Worm (Caenorhabditis elegans) whole organism, mixed stage, embryonic: ENCODE measurements around the gene F55G1.7.

Experiments used
- ceh-43 ChIP-seq: fragments of 200-800 bp; sonication (Bioruptor generic); optimal IDR thresholded peaks from 2 replicates; lab custom pipeline; 2018; ENCODE audit warnings: mild to moderate bottlenecking, missing genetic modification characterization, moderate library complexity, missing compliant biosample characterization
- lsy-2 ChIP-seq: fragments of 150-350 bp; optimal IDR thresholded peaks from 2 replicates; lab custom pipeline; 2014; ENCODE audit warnings: missing biosample characterization, missing genetic modification characterization
- nhr-237 ChIP-seq: fragments of 150-350 bp; optimal IDR thresholded peaks from 2 replicates; lab custom pipeline; 2014; ENCODE audit warnings: missing biosample characterization, missing genetic modification characterization
- pha-4 ChIP-seq: fragments of 150-350 bp; optimal IDR thresholded peaks from 2 replicates; lab custom pipeline; 2018; ENCODE audit warnings: missing biosample characterization, missing genetic modification reagents, missing genetic modification characterization
- sptf-1 ChIP-seq: sonication (generic microtip); optimal IDR thresholded peaks from 2 replicates; lab custom pipeline; 2017; ENCODE audit warnings: mild to moderate bottlenecking, missing genetic modification characterization, moderate library complexity, missing compliant biosample characterization
- unc-39 ChIP-seq: fragments of 150-350 bp; optimal IDR thresholded peaks from 2 replicates; lab custom pipeline; 2014; ENCODE audit warnings: missing biosample characterization, missing genetic modification characterization

- TF ChIP-seq nhr-237 = no peak
- TF ChIP-seq unc-39 = no peak
- TF ChIP-seq lsy-2 (tag; lab: Kevin White, UChicago) = no peak
- no peak for TF ChIP-seq ceh-43 (GFP tag; lab: Kevin White, UChicago)
- no peak for TF ChIP-seq sptf-1
- no peak for TF ChIP-seq pha-4
Measured at ce11 chrIV:7474826-7475225, 5.2 kb upstream of the F55G1.7 start, which contains the start of gene slc-25A18.2.
